Worm (Caenorhabditis elegans) whole organism, late embryonic: ENCODE measurements around the gene srbc-44.

ENCODE experiments used
- F13H6.1 ChIP-seq: sonication (generic microtip); optimal IDR thresholded peaks from 2 replicates; lab custom pipeline; 2016; ENCODE audit warnings: missing genetic modification characterization, missing compliant biosample characterization
- K02D7.2 ChIP-seq: sonication (generic microtip); optimal IDR thresholded peaks from 2 replicates; lab custom pipeline; 2017; ENCODE audit warnings: mild to moderate bottlenecking, missing genetic modification characterization, missing compliant biosample characterization
- ceh-2 ChIP-seq: sonication (generic microtip); optimal IDR thresholded peaks from 2 replicates; lab custom pipeline; 2016; ENCODE audit warnings: missing genotype, missing genetic modification characterization, missing compliant biosample characterization
- ceh-30 ChIP-seq: fragments of 150-350 bp; optimal IDR thresholded peaks from 2 replicates; lab custom pipeline; 2014; ENCODE audit warnings: missing biosample characterization, missing genetic modification characterization
- che-1 ChIP-seq: sonication (generic microtip); optimal IDR thresholded peaks from 2 replicates; lab custom pipeline; 2016; ENCODE audit warnings: mild to moderate bottlenecking, missing genetic modification characterization, missing compliant biosample characterization
- dmd-4 ChIP-seq: sonication (generic microtip); optimal IDR thresholded peaks from 2 replicates; lab custom pipeline; 2016; ENCODE audit warnings: borderline replicate concordance, missing genetic modification characterization, missing compliant biosample characterization
- dve-1 ChIP-seq: sonication (generic microtip); optimal IDR thresholded peaks from 2 replicates; lab custom pipeline; 2017; ENCODE audit warnings: antibody characterized with exemption, mild to moderate bottlenecking, missing genetic modification characterization, missing compliant biosample characterization
- elt-2 ChIP-seq: sonication (generic microtip); optimal IDR thresholded peaks from 2 replicates; lab custom pipeline; 2016; ENCODE audit warnings: missing genetic modification reagents, missing genetic modification characterization, missing compliant biosample characterization
- elt-4 ChIP-seq: sonication (generic microtip); optimal IDR thresholded peaks from 2 replicates; lab custom pipeline; 2016; ENCODE audit warnings: missing genetic modification characterization, missing compliant biosample characterization
- ets-4 ChIP-seq: sonication (generic microtip); optimal IDR thresholded peaks from 2 replicates; lab custom pipeline; 2016; ENCODE audit warnings: missing genetic modification characterization, missing compliant biosample characterization
- eyg-1 ChIP-seq: sonication (generic microtip); optimal IDR thresholded peaks from 2 replicates; lab custom pipeline; 2016; ENCODE audit warnings: missing genotype, missing genetic modification characterization, missing compliant biosample characterization
- hlh-13 ChIP-seq: fragments of 200-800 bp; sonication (Bioruptor generic); optimal IDR thresholded peaks from 2 replicates; lab custom pipeline; 2018; ENCODE audit warnings: mild to moderate bottlenecking, missing genetic modification characterization, missing compliant biosample characterization
- hlh-15 ChIP-seq: sonication (generic microtip); optimal IDR thresholded peaks from 2 replicates; lab custom pipeline; 2016; ENCODE audit warnings: missing genetic modification characterization, missing compliant biosample characterization
- hlh-30 ChIP-seq: sonication (generic microtip); optimal IDR thresholded peaks from 2 replicates; lab custom pipeline; 2017; ENCODE audit warnings: antibody characterized with exemption, missing genetic modification characterization, missing compliant biosample characterization; ENCODE audit not compliant: insufficient read depth
- lim-6 ChIP-seq: sonication (generic microtip); optimal IDR thresholded peaks from 2 replicates; lab custom pipeline; 2016; ENCODE audit warnings: missing genetic modification characterization, missing compliant biosample characterization
- lin-11 ChIP-seq: fragments of 200-800 bp; sonication (Bioruptor generic); optimal IDR thresholded peaks from 2 replicates; lab custom pipeline; 2018; ENCODE audit warnings: mild to moderate bottlenecking, missing genetic modification characterization, missing compliant biosample characterization
- madf-2 ChIP-seq: sonication (generic microtip); optimal IDR thresholded peaks from 2 replicates; lab custom pipeline; 2017; ENCODE audit warnings: missing genetic modification characterization, missing compliant biosample characterization
- mec-3 ChIP-seq: sonication (generic microtip); optimal IDR thresholded peaks from 2 replicates; lab custom pipeline; 2016; ENCODE audit warnings: borderline replicate concordance, missing genetic modification characterization, missing compliant biosample characterization
- nfya-1 ChIP-seq: sonication (generic microtip); optimal IDR thresholded peaks from 2 replicates; lab custom pipeline; 2017; ENCODE audit warnings: missing genetic modification characterization, mild to moderate bottlenecking, missing compliant biosample characterization, antibody characterized with exemption, moderate library complexity
- odd-2 ChIP-seq: sonication (generic microtip); optimal IDR thresholded peaks from 2 replicates; lab custom pipeline; 2017; ENCODE audit warnings: antibody characterized with exemption, mild to moderate bottlenecking, missing genetic modification characterization, missing compliant biosample characterization
- pag-3 ChIP-seq: sonication (generic microtip); optimal IDR thresholded peaks from 2 replicates; lab custom pipeline; 2016; ENCODE audit warnings: missing compliant biosample characterization, missing genetic modification characterization, borderline replicate concordance
- pax-1 ChIP-seq: fragments of 150-350 bp; optimal IDR thresholded peaks from 2 replicates; lab custom pipeline; 2014; ENCODE audit warnings: missing biosample characterization, missing genetic modification characterization
- pha-4 ChIP-seq: fragments of 150-350 bp; optimal IDR thresholded peaks from 2 replicates; lab custom pipeline; 2018; ENCODE audit warnings: missing biosample characterization, missing genetic modification reagents, missing genetic modification characterization
- pqm-1 ChIP-seq: sonication (generic microtip); optimal IDR thresholded peaks from 2 replicates; lab custom pipeline; 2016; ENCODE audit warnings: missing genetic modification characterization, missing compliant biosample characterization
- rnt-1 ChIP-seq: sonication (generic microtip); optimal IDR thresholded peaks from 2 replicates; lab custom pipeline; 2016; ENCODE audit warnings: missing genetic modification characterization, missing compliant biosample characterization
- sdc-2 ChIP-seq: sonication (generic microtip); optimal IDR thresholded peaks from 2 replicates; lab custom pipeline; 2016; ENCODE audit warnings: missing genotype, missing genetic modification characterization, missing compliant biosample characterization
- sox-4 ChIP-seq: sonication (generic microtip); optimal IDR thresholded peaks from 2 replicates; lab custom pipeline; 2017; ENCODE audit warnings: mild to moderate bottlenecking, missing genetic modification characterization, inconsistent platforms, missing compliant biosample characterization
- syd-9 ChIP-seq: sonication (generic microtip); optimal IDR thresholded peaks from 2 replicates; lab custom pipeline; 2016; ENCODE audit warnings: mild to moderate bottlenecking, missing genetic modification characterization, moderate library complexity, missing compliant biosample characterization
- tbx-2 ChIP-seq: sonication (generic microtip); optimal IDR thresholded peaks from 2 replicates; lab custom pipeline; 2016; ENCODE audit warnings: missing genetic modification characterization, missing compliant biosample characterization
- ttx-3 ChIP-seq: sonication (generic microtip); optimal IDR thresholded peaks from 2 replicates; lab custom pipeline; 2016; ENCODE audit warnings: missing genetic modification reagents, missing genetic modification characterization, missing compliant biosample characterization
- unc-3 ChIP-seq, 2 experiments: fragments of 200-800 bp in 1 of 2; sonication (Bioruptor generic) in 1 of 2; sonication (generic microtip) in 1 of 2; conservative IDR thresholded peaks in 1 of 2; optimal IDR thresholded peaks in 1 of 2; 2 replicates each; pipeline versions ENCODE4 v1.3.6 to Lab custom; 2016 to 2022; ENCODE audit warnings: missing compliant biosample characterization in 2 of 2, missing genetic modification characterization in 2 of 2, missing genetic modification reagents in 1 of 2
- zip-5 ChIP-seq: sonication (generic microtip); optimal IDR thresholded peaks from 2 replicates; lab custom pipeline; 2016; ENCODE audit warnings: missing genetic modification characterization, missing compliant biosample characterization

srbc-44 gene

ce11 chrV:12803274-12803673 is 14.9 kb upstream of the srbc-44 start, which contains the start of gene srbc-45:
Gene srbc-45, plus strand, starts transcription at chrV:12803574.
- TF ChIP-seq ceh-30 (tag; lab: Kevin White, UChicago): no peak
- no peak for TF ChIP-seq dve-1 (tag; lab: Kevin White, UChicago)
- no peak for TF ChIP-seq ttx-3 (tag; lab: Kevin White, UChicago)
- TF ChIP-seq eyg-1: no peak
- no peak for TF ChIP-seq pha-4 (tag; lab: Kevin White, UChicago)
- TF ChIP-seq elt-4 (tag; lab: Kevin White, UChicago): no peak
- no peak for TF ChIP-seq nfya-1 (tag; lab: Kevin White, UChicago)
- TF ChIP-seq pag-3: no peak
- no peak for TF ChIP-seq hlh-13 (GFP tag; lab: Kevin White, UChicago)
- TF ChIP-seq pax-1 (tag; lab: Kevin White, UChicago): no peak
- TF ChIP-seq dmd-4 (tag; lab: Kevin White, UChicago): no peak
- no peak for TF ChIP-seq ceh-2 (tag; lab: Kevin White, UChicago)
- no peak for TF ChIP-seq hlh-15 (tag; lab: Kevin White, UChicago)
- TF ChIP-seq odd-2 (tag; lab: Kevin White, UChicago): no peak
- TF ChIP-seq, all 69 proteins: peak for 0

- TF ChIP-seq ttx-3 (tag; lab: Kevin White, UChicago) (no peak), F13H6.1 (no peak), lin-11 (tag; lab: Kevin White, UChicago) (no peak), lim-6 (no peak), eyg-1 (no peak), mec-3 (tag; lab: Kevin White, UChicago) (no peak), K02D7.2 (no peak), pqm-1 (tag; lab: Kevin White, UChicago) (no peak), rnt-1 (tag; lab: Kevin White, UChicago) (no peak), che-1 (tag; lab: Kevin White, UChicago) (no peak), sdc-2 (tag; lab: Kevin White, UChicago) (no peak), zip-5 (tag; lab: Kevin White, UChicago) (no peak)
Measured at ce11 chrV:12800171-12800570, 11.8 kb upstream of the srbc-44 start, which contains the start of gene ugt-3. Gene ugt-3, minus strand, starts transcription at chrV:12800271.

ce11 chrV:12797992-12798391 is 9.6 kb upstream of the srbc-44 start, which contains the start of gene ugt-6:
Gene ugt-6, minus strand, starts transcription at chrV:12798224.
- TF ChIP-seq sox-4 (tag; lab: Kevin White, UChicago) (no peak), mec-3 (tag; lab: Kevin White, UChicago) (no peak), rnt-1 (tag; lab: Kevin White, UChicago) (no peak), K02D7.2 (no peak), tbx-2 (tag; lab: Kevin White, UChicago) (no peak), dve-1 (tag; lab: Kevin White, UChicago) (no peak), hlh-30 (tag; lab: Kevin White, UChicago) (no peak), lin-11 (tag; lab: Kevin White, UChicago) (no peak), ceh-30 (tag; lab: Kevin White, UChicago) (no peak), madf-2 (no peak), elt-4 (tag; lab: Kevin White, UChicago) (no peak), unc-3 (GFP tag; conservative IDR thresholded peaks at IDR 0.05; lab: Robert Waterston, UW) (no peak), unc-3 (tag; optimal IDR thresholded peaks at IDR 0.05; lab: Kevin White, UChicago) (no peak), pax-1 (tag; lab: Kevin White, UChicago) (no peak), ets-4 (no peak)

ce11 chrV:12796908-12797490 is 8.6 kb upstream of the srbc-44 start:
- no peak for TF ChIP-seq syd-9 (tag; lab: Kevin White, UChicago)

ce11 chrV:12795927-12796326 is 7.6 kb upstream of the srbc-44 start:
- TF ChIP-seq nfya-1 (tag; lab: Kevin White, UChicago) (no peak), elt-2 (peak; percentile 16)
